Worm (Caenorhabditis elegans): Measurements from ENCODE around the gene tag-329.

DNA sequence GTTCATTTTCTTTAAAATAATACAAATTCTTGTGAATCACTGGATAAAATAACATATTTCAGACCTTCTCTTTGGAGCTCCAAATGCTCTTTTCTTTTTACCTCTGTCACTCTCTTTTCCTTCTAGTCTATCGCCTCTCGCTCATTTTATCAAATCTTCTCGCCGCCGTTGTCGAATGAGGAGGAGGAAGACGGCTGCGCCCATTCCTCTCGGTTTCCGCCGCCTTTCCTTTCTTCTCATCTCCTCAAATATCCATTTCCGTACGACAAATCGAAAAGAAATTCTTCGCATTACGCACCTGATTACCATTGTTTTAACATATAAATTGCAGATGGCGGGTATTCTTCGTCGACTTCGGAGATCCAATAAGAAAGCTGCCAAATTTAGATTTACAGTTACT lies 15.6 kb downstream of the tag-329 start, which contains the start of gene ehbp-1:
- no peak for TF ChIP-seq flt-1 (GFP tag; IDR thresholded peaks at IDR 0.05)
- no peak for TF ChIP-seq hnd-1 (tag; optimal IDR thresholded peaks at IDR 0.05)
- TF ChIP-seq ama-1 (optimal IDR thresholded peaks at IDR 0.05): no peak
- no peak for TF ChIP-seq F13C5.2 (tag; optimal IDR thresholded peaks at IDR 0.05)
- TF ChIP-seq pes-1 (GFP tag; IDR thresholded peaks at IDR 0.05): no peak
- TF ChIP-seq B0310.2 (tag; optimal IDR thresholded peaks at IDR 0.05): no peak
- TF ChIP-seq ceh-36 (tag; optimal IDR thresholded peaks at IDR 0.05): no peak
- TF ChIP-seq sea-1 (GFP tag; conservative IDR thresholded peaks at IDR 0.05): no peak
- no peak for TF ChIP-seq tbx-37 (GFP tag; conservative IDR thresholded peaks at IDR 0.05)
